Worm (Caenorhabditis elegans): ENCODE results near the gene nape-1.

ce11 chrIV:3759823-3760222 is 19.1 kb upstream of the nape-1 start:
- TF ChIP-seq ceh-39 (tag; optimal IDR thresholded peaks at IDR 0.05) (no peak), blmp-1 (tag; optimal IDR thresholded peaks at IDR 0.05) (no peak), ces-1 (GFP tag; optimal IDR thresholded peaks at IDR 0.05) (no peak), ztf-11 (tag; optimal IDR thresholded peaks at IDR 0.05) (no peak), sptf-1 (tag; optimal IDR thresholded peaks at IDR 0.05) (no peak), elt-1 (tag; optimal IDR thresholded peaks at IDR 0.05; ENCODE audit: borderline replicate concordance, insufficient read depth) (no peak), unc-62 (GFP tag; optimal IDR thresholded peaks at IDR 0.05) (peak; percentile 74), nhr-76 (tag; optimal IDR thresholded peaks at IDR 0.05) (no peak), lsy-2 (tag; optimal IDR thresholded peaks at IDR 0.05) (no peak), unc-120 (tag; optimal IDR thresholded peaks at IDR 0.05; ENCODE audit: poor library complexity, severe bottlenecking) (no peak), nhr-237 (tag; optimal IDR thresholded peaks at IDR 0.05) (no peak), nhr-28 (tag; optimal IDR thresholded peaks at IDR 0.05) (no peak), mab-5 (tag; optimal IDR thresholded peaks at IDR 0.05) (no peak)

Measured in whole organism, mixed stage, embryonic.